Fruit fly (Drosophila melanogaster): ENCODE measurements around the gene CG11885.

DNA sequence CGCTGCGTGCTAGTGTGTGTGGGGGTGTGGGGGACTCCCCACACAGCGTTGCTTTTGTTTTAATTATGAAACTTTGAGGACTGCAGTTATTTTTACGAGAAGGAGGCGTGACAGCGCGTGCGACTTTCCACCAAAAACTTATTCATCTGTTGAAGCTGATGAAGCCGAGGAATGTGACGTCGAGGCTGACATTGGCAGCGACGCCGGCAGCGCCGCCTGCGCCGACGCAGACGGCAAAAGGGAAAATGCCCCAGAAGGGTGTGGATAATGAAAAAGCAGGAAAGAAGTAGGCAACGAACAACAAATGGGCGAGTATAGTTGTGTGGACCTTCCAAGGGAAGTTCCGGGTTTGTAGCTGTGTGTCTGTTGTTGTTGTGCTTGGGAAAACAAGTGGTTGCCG lies 46.4 kb upstream of the CG11885 start:
- no peak for TF ChIP-seq fkh (GFP tag; optimal IDR thresholded peaks at IDR 0.05)
- no peak for TF ChIP-seq salr (GFP tag; optimal IDR thresholded peaks at IDR 0.05)
- TF ChIP-seq CG11762 (GFP tag; optimal IDR thresholded peaks at IDR 0.05; ENCODE audit: insufficient read depth), result no peak

Data from whole organism, prepupa.